Worm (Caenorhabditis elegans) whole organism, midembryonic: Measurements from ENCODE around the gene ins-21.

Experiments used
- cog-1 ChIP-seq: sonication (generic microtip); optimal IDR thresholded peaks from 2 replicates; lab custom pipeline; 2016; ENCODE audit warnings: missing genetic modification characterization, missing compliant biosample characterization
- klf-2 ChIP-seq: fragments of 200-800 bp; sonication (Bioruptor generic); conservative IDR thresholded peaks from 2 replicates; pipeline ENCODE4 v1.3.6; 2022; ENCODE audit warnings: missing genetic modification reagents, missing genetic modification characterization, missing compliant biosample characterization
- med-1 ChIP-seq: sonication (generic microtip); optimal IDR thresholded peaks from 2 replicates; lab custom pipeline; 2017; ENCODE audit warnings: missing genetic modification characterization, mild to moderate bottlenecking, missing compliant biosample characterization, antibody characterized with exemption, missing genetic modification reagents; ENCODE audit not compliant: insufficient read depth
- ztf-23 ChIP-seq: fragments of 200-800 bp; sonication (Bioruptor generic); IDR thresholded peaks from 2 replicates; pipeline ENCODE4 v1.3.6; 2022; ENCODE audit warnings: missing genetic modification reagents, missing genetic modification characterization, missing compliant biosample characterization
- ztf-29 ChIP-seq: fragments of 200-800 bp; sonication (Bioruptor generic); IDR thresholded peaks from 2 replicates; pipeline ENCODE4 v1.3.6; 2022; ENCODE audit warnings: missing genetic modification reagents, missing genetic modification characterization, missing compliant biosample characterization

ce11 chrIII:10012136-10012535 is 11.4 kb upstream of the ins-21 start, which contains the start of gene C05B5.16:
- TF ChIP-seq klf-2 (GFP tag; lab: Robert Waterston, UW): no peak
- TF ChIP-seq ztf-29: no peak
- TF ChIP-seq ztf-23: no peak
- no peak for TF ChIP-seq med-1
- TF ChIP-seq cog-1 (tag; lab: Kevin White, UChicago): no peak
